Worm (Caenorhabditis elegans): Measurements from ENCODE around the gene F14H8.8.

F14H8.8 gene

ce11 chrV:15055873-15056272 is 26.6 kb downstream of the F14H8.8 start, which contains the start of gene C25D7.16:
TSS of gene C25D7.16 (plus strand) at chrV:15056173.
- no peak for TF ChIP-seq attf-3 (GFP tag; conservative IDR thresholded peaks at IDR 0.05)
- TF ChIP-seq madf-6 (GFP tag; IDR thresholded peaks at IDR 0.05), result peak; percentile 7; the same call in 1 of the 2 replicates

- TF ChIP-seq nhr-179 (tag; optimal IDR thresholded peaks at IDR 0.05) (no peak), F37B4.10 (GFP tag; IDR thresholded peaks at IDR 0.05) (no peak), madf-6 (GFP tag; IDR thresholded peaks at IDR 0.05) (peak; percentile 59), B0336.3 (GFP tag; IDR thresholded peaks at IDR 0.05) (peak; percentile 61), nfya-1 (tag; optimal IDR thresholded peaks at IDR 0.05; ENCODE audit: borderline replicate concordance, insufficient read depth) (no peak), hsf-1 (GFP tag; IDR thresholded peaks at IDR 0.05) (0 out of 2 replicates have a peak, but pooled peaks have one; percentile 53), madf-8 (GFP tag; conservative IDR thresholded peaks at IDR 0.05) (no peak), hrde-1 (tag; optimal IDR thresholded peaks at IDR 0.05; ENCODE audit: borderline replicate concordance) (no peak), egl-18 (GFP tag; IDR thresholded peaks at IDR 0.05) (no peak), chd-7 (tag; optimal IDR thresholded peaks at IDR 0.05) (peak; percentile 25), lin-54 (GFP tag; optimal IDR thresholded peaks at IDR 0.05) (peak; percentile 12), lin-26 (GFP tag; IDR thresholded peaks at IDR 0.05) (peak; percentile 76), akir-1 (GFP tag; optimal IDR thresholded peaks at IDR 0.05) (no peak)
Measured at ce11 chrV:15056346-15056839, 27.1 kb downstream of the F14H8.8 start.

DNA sequence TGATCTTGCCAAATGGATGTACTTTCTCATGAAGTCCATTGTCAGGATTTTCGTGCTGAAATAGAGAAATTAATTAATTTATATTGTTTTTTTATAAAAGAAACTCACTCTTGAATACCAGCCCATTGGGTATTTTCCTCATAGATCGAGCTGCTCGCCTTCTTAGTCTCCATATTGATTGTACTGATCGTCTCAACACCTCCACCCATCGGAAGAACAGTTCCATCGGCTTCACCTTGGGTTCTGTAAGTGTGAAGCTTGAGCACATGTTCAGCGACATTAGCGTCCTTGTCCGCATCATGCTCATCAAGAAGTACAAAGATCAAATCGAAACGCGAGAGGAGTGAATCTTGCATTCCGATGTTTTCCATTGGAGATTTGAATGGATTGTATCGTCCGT is 28.5 kb downstream of the F14H8.8 start:
- TF ChIP-seq hmg-1.2 (GFP tag; IDR thresholded peaks at IDR 0.05) (no peak), ceh-58 (GFP tag; IDR thresholded peaks at IDR 0.05) (no peak), tbp1 (GFP tag; optimal IDR thresholded peaks at IDR 0.05) (no peak), ztf-26 (tag; optimal IDR thresholded peaks at IDR 0.05) (no peak), Y95B8A.8 (GFP tag; IDR thresholded peaks at IDR 0.05) (no peak), B0019.2 (GFP tag; conservative IDR thresholded peaks at IDR 0.05) (no peak), atf-7 (tag; optimal IDR thresholded peaks at IDR 0.05) (no peak), ama-1 (optimal IDR thresholded peaks at IDR 0.05) (no peak), ama-1 (GFP tag; optimal IDR thresholded peaks at IDR 0.05) (no peak), pbrm-1 (GFP tag; IDR thresholded peaks at IDR 0.05) (no peak), hrde-1 (tag; optimal IDR thresholded peaks at IDR 0.05; ENCODE audit: borderline replicate concordance) (no peak), ztf-6 (GFP tag; IDR thresholded peaks at IDR 0.05) (no peak), hmg-20 (GFP tag; IDR thresholded peaks at IDR 0.05) (no peak), madf-8 (GFP tag; conservative IDR thresholded peaks at IDR 0.05) (no peak), ets-4 (GFP tag; optimal IDR thresholded peaks at IDR 0.05) (no peak), snpc-1.1 (tag; optimal IDR thresholded peaks at IDR 0.05; ENCODE audit: insufficient read depth) (no peak), dpff-1 (tag; optimal IDR thresholded peaks at IDR 0.05) (no peak)

DNA sequence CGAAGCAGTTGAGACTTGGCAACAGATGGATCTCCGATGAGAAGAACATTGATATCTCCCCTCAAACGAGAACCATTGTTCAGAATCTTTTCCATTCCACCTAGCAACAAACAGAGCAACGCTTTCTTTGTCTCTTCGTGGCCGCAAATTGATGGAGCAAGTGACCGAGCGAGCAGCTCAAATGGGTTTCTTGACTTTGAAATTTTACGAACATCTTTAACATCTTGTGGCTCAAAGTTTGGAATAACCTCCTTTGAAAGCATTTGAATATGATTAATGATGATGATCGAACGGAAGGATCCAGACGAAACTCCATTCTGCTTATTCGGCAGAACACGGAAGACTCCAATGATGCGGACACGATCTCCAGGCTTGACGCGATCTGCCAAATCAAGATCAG is 29.2 kb downstream of the F14H8.8 start:
- TF ChIP-seq tbx-9 (tag; optimal IDR thresholded peaks at IDR 0.05; ENCODE audit: borderline replicate concordance), result no peak
- TF ChIP-seq lin-40 (tag; optimal IDR thresholded peaks at IDR 0.05), result no peak
- TF ChIP-seq F52B5.7 (tag; optimal IDR thresholded peaks at IDR 0.05), result no peak
- TF ChIP-seq ztf-6 (GFP tag; IDR thresholded peaks at IDR 0.05), result no peak
- TF ChIP-seq egrh-3 (GFP tag; IDR thresholded peaks at IDR 0.05), result no peak

DNA sequence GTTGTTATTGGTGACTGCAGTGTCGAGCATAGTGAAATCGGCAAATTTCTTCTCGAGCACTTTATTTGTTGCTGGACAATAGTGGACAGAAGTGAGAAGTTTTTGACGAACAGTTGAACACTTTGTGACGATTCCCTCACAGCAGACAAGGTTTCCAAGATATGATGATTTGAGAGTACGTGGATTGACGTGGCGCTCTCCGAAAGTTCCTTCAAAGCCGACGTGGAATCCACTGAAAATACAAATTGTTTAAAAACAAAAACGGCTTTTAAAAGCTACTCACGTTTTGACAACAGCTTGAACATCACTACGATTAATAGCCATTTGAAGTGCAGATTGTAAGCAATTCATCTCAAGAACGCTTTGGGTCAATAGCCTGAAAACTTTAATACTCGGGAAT is 29.7 kb downstream of the F14H8.8 start:
- no peak for TF ChIP-seq B0019.2 (GFP tag; conservative IDR thresholded peaks at IDR 0.05)
- TF ChIP-seq lin-26 (GFP tag; IDR thresholded peaks at IDR 0.05), result peak; percentile 60; the same call in 1 of the 2 replicates
